Worm (Caenorhabditis elegans): Measurements from ENCODE around the gene orc-1.

The orc-1 gene

DNA sequence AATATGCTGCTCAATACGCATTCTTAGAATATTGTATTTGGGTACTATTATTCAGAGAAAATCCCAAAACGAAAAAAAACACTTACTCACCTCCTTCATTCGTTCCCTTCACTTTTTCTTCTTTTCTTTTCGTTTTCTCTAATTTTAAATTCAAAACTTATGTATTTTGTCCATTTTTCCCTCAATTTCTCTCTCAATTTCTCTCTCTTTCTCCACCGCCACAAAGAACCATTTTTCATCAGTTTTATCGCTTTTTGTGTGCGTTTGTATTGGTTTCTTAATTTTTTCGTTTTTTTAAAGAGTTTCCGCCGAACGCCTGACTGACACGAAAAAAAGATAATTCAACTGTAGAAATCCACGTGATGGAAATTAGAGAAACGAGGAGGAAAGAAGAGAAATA lies 11.8 kb downstream of the orc-1 start, which contains the start of gene cnt-2:
Gene cnt-2, plus strand, starts transcription at position 301 of the 400 bp plus-strand sequence.
- no peak for TF ChIP-seq klf-2 (GFP tag; conservative IDR thresholded peaks at IDR 0.05)
- TF ChIP-seq flt-1 (GFP tag; IDR thresholded peaks at IDR 0.05) = no peak
- TF ChIP-seq ztf-29 (GFP tag; IDR thresholded peaks at IDR 0.05) = no peak
- TF ChIP-seq ref-1 (GFP tag; conservative IDR thresholded peaks at IDR 0.05) = no peak
- TF ChIP-seq med-1 (GFP tag; optimal IDR thresholded peaks at IDR 0.05; ENCODE audit: insufficient read depth) = no peak
- TF ChIP-seq cog-1 (tag; optimal IDR thresholded peaks at IDR 0.05) = no peak
- TF ChIP-seq tab-1 (GFP tag; IDR thresholded peaks at IDR 0.05) = no peak
- no peak for TF ChIP-seq ztf-23 (GFP tag; IDR thresholded peaks at IDR 0.05)
- no peak for TF ChIP-seq T22C8.4 (GFP tag; IDR thresholded peaks at IDR 0.05)

DNA sequence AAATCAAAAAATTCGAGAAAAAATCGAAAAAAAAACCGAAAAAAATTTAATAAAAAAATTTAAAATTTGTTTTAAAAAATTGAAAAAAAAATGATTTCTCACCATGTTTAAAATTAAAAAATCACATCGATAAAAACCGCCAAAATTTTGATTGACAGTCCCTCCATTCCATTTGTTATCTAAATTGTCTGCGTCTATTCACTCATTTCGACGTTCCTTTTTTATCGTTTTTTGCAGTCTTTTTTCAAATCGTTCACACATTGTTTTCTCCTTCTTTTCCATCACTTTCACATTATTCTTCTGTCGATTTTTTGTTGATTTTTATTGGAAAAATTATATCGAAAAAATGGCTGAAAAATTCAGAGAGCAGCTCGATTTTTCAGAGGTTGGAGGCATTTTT lies 13.1 kb downstream of the orc-1 start:
- no peak for TF ChIP-seq flt-1 (GFP tag; IDR thresholded peaks at IDR 0.05)
- TF ChIP-seq ztf-29 (GFP tag; IDR thresholded peaks at IDR 0.05) = no peak
- TF ChIP-seq ztf-23 (GFP tag; IDR thresholded peaks at IDR 0.05) = no peak
- no peak for TF ChIP-seq T22C8.4 (GFP tag; IDR thresholded peaks at IDR 0.05)
- no peak for TF ChIP-seq ref-1 (GFP tag; conservative IDR thresholded peaks at IDR 0.05)
- no peak for TF ChIP-seq med-1 (GFP tag; optimal IDR thresholded peaks at IDR 0.05; ENCODE audit: insufficient read depth)
- no peak for TF ChIP-seq klf-2 (GFP tag; conservative IDR thresholded peaks at IDR 0.05)
- TF ChIP-seq tab-1 (GFP tag; IDR thresholded peaks at IDR 0.05) = no peak
- no peak for TF ChIP-seq cog-1 (tag; optimal IDR thresholded peaks at IDR 0.05)

- no peak for TF ChIP-seq cog-1 (tag; optimal IDR thresholded peaks at IDR 0.05)
- no peak for TF ChIP-seq T22C8.4 (GFP tag; IDR thresholded peaks at IDR 0.05)
- no peak for TF ChIP-seq ztf-29 (GFP tag; IDR thresholded peaks at IDR 0.05)
- no peak for TF ChIP-seq klf-2 (GFP tag; conservative IDR thresholded peaks at IDR 0.05)
- TF ChIP-seq ztf-23 (GFP tag; IDR thresholded peaks at IDR 0.05) = no peak
- TF ChIP-seq ref-1 (GFP tag; conservative IDR thresholded peaks at IDR 0.05) = no peak
- TF ChIP-seq med-1 (GFP tag; optimal IDR thresholded peaks at IDR 0.05; ENCODE audit: insufficient read depth) = no peak
These were observed 14.7 kb downstream of the orc-1 start for ce11 chrIII:10657661-10658060.

ce11 chrIII:10658394-10658793 lies 15.5 kb downstream of the orc-1 start:
- no peak for TF ChIP-seq flt-1 (GFP tag; IDR thresholded peaks at IDR 0.05)
- no peak for TF ChIP-seq ztf-23 (GFP tag; IDR thresholded peaks at IDR 0.05)
- no peak for TF ChIP-seq cog-1 (tag; optimal IDR thresholded peaks at IDR 0.05)
- TF ChIP-seq med-1 (GFP tag; optimal IDR thresholded peaks at IDR 0.05; ENCODE audit: insufficient read depth) = no peak
- no peak for TF ChIP-seq T22C8.4 (GFP tag; IDR thresholded peaks at IDR 0.05)
- no peak for TF ChIP-seq klf-2 (GFP tag; conservative IDR thresholded peaks at IDR 0.05)
- TF ChIP-seq ref-1 (GFP tag; conservative IDR thresholded peaks at IDR 0.05) = no peak
- no peak for TF ChIP-seq tab-1 (GFP tag; IDR thresholded peaks at IDR 0.05)
- TF ChIP-seq ztf-29 (GFP tag; IDR thresholded peaks at IDR 0.05) = no peak

- TF ChIP-seq T22C8.4 (GFP tag; IDR thresholded peaks at IDR 0.05) = no peak
- no peak for TF ChIP-seq ztf-23 (GFP tag; IDR thresholded peaks at IDR 0.05)
- no peak for TF ChIP-seq klf-2 (GFP tag; conservative IDR thresholded peaks at IDR 0.05)
- no peak for TF ChIP-seq flt-1 (GFP tag; IDR thresholded peaks at IDR 0.05)
- TF ChIP-seq med-1 (GFP tag; optimal IDR thresholded peaks at IDR 0.05; ENCODE audit: insufficient read depth) = no peak
- TF ChIP-seq cog-1 (tag; optimal IDR thresholded peaks at IDR 0.05) = no peak
- 0 out of 2 replicates have a peak, but pooled peaks have one; percentile 16 for TF ChIP-seq ztf-29 (GFP tag; IDR thresholded peaks at IDR 0.05)
- TF ChIP-seq ref-1 (GFP tag; conservative IDR thresholded peaks at IDR 0.05) = no peak
These were observed 18.4 kb downstream of the orc-1 start for ce11 chrIII:10661292-10661691.

DNA sequence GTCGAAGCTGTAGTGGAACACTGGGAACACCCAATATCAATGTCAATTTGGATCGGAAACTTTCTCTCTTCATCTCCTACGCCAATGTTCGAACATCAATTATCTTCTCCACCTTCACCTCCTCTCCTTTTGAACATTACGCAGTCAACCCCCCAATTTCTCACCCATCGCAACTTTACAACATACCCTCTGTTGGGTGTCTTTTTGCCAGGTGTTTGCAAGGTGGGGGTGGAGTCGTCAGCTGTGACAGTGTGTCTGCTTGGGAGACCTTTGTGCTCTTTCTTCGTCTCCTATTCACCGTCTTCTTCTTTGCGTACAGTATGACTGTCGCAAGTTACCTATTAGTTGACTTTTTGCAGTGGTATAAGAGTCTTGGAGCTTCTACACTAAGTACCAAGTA lies 23.7 kb downstream of the orc-1 start:
- TF ChIP-seq ref-1 (GFP tag; conservative IDR thresholded peaks at IDR 0.05) (no peak), flt-1 (GFP tag; IDR thresholded peaks at IDR 0.05) (no peak), cog-1 (tag; optimal IDR thresholded peaks at IDR 0.05) (no peak), tab-1 (GFP tag; IDR thresholded peaks at IDR 0.05) (no peak), ztf-29 (GFP tag; IDR thresholded peaks at IDR 0.05) (no peak), med-1 (GFP tag; optimal IDR thresholded peaks at IDR 0.05; ENCODE audit: insufficient read depth) (no peak), ztf-23 (GFP tag; IDR thresholded peaks at IDR 0.05) (no peak), klf-2 (GFP tag; conservative IDR thresholded peaks at IDR 0.05) (no peak)

DNA sequence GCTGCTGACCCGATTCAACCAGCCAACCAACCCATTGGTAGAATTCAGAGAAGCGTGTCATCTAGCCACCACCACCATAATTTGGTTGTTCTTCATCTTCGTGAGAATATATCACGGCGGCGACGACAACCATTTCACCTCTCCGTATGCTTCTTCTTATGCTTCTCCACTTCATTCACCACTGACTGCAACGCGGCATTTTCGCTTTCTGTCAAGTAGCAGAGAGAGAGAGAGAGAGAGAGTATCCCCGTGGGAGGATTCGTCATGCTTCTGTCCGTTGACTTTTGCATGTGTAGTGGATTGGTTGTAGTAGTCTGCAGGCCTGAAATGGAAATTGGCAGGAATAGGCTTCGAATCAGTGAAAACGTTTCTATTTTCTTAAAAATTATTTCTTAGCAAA lies 29.0 kb downstream of the orc-1 start:
- TF ChIP-seq med-1 (GFP tag; optimal IDR thresholded peaks at IDR 0.05; ENCODE audit: insufficient read depth) (no peak), ztf-23 (GFP tag; IDR thresholded peaks at IDR 0.05) (no peak), ztf-29 (GFP tag; IDR thresholded peaks at IDR 0.05) (no peak), ref-1 (GFP tag; conservative IDR thresholded peaks at IDR 0.05) (no peak), klf-2 (GFP tag; conservative IDR thresholded peaks at IDR 0.05) (no peak), tab-1 (GFP tag; IDR thresholded peaks at IDR 0.05) (no peak), T22C8.4 (GFP tag; IDR thresholded peaks at IDR 0.05) (no peak), flt-1 (GFP tag; IDR thresholded peaks at IDR 0.05) (no peak), cog-1 (tag; optimal IDR thresholded peaks at IDR 0.05) (no peak)

DNA sequence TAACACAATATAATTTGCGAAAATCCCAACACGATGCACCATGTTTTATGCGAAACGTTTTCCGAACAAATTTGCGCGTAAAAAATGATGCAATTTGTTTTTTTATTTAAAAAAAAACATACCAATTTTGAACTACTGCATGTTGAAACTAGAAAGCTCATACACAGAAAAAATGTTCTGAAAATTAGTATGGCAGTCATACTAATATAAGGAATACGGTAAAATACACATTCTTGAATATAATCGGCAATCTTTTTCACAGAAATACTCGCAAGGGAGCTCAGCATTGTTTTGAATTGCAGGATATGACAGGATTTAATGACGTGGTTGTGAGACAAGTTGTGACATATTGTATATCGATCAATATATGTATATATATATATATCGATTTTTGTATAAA lies 36.0 kb downstream of the orc-1 start, which contains the start of gene Y39A1A.16:
Gene Y39A1A.16, plus strand, starts transcription at position 301 of the 400 bp plus-strand sequence.
- TF ChIP-seq ztf-29 (GFP tag; IDR thresholded peaks at IDR 0.05) (no peak), med-1 (GFP tag; optimal IDR thresholded peaks at IDR 0.05; ENCODE audit: insufficient read depth) (no peak), tab-1 (GFP tag; IDR thresholded peaks at IDR 0.05) (no peak), ref-1 (GFP tag; conservative IDR thresholded peaks at IDR 0.05) (no peak), flt-1 (GFP tag; IDR thresholded peaks at IDR 0.05) (no peak), T22C8.4 (GFP tag; IDR thresholded peaks at IDR 0.05) (no peak)

DNA sequence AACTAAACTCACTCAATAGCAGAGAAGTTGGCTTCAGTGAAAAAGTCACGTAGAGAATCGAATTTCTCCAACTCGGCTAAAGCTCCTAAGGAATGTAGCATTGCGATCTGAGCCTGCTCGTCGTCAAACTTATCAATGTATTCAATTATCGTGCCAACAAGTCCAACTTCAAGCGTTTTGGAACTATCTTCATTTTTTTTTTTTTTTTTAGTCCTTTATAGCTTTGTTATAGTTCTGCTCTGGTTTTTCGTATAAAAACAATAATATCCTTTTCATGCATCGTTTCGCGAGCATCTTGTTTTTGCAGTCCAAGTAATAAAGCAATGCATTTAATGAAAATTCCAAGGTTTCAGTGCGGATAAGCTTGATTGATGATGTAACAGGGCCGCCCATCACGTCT lies 46.1 kb downstream of the orc-1 start, which contains the start of gene Y39A1A.31:
Gene Y39A1A.31, minus strand, starts transcription at position 101 of the 400 bp plus-strand sequence.
- TF ChIP-seq flt-1 (GFP tag; IDR thresholded peaks at IDR 0.05) = no peak
- no peak for TF ChIP-seq cog-1 (tag; optimal IDR thresholded peaks at IDR 0.05)
- no peak for TF ChIP-seq ref-1 (GFP tag; conservative IDR thresholded peaks at IDR 0.05)

ce11 chrIII:10691019-10691418 lies 48.1 kb downstream of the orc-1 start, which contains the start of gene Y39A1A.17:
Y39A1A.17 (minus strand) TSS chrIII:10691119.
- no peak for TF ChIP-seq T22C8.4 (GFP tag; IDR thresholded peaks at IDR 0.05)
- no peak for TF ChIP-seq ztf-23 (GFP tag; IDR thresholded peaks at IDR 0.05)
- TF ChIP-seq ztf-29 (GFP tag; IDR thresholded peaks at IDR 0.05) = no peak
- no peak for TF ChIP-seq flt-1 (GFP tag; IDR thresholded peaks at IDR 0.05)
- TF ChIP-seq klf-2 (GFP tag; conservative IDR thresholded peaks at IDR 0.05) = no peak
- no peak for TF ChIP-seq cog-1 (tag; optimal IDR thresholded peaks at IDR 0.05)
- no peak for TF ChIP-seq tab-1 (GFP tag; IDR thresholded peaks at IDR 0.05)
- TF ChIP-seq med-1 (GFP tag; optimal IDR thresholded peaks at IDR 0.05; ENCODE audit: insufficient read depth) = no peak
- TF ChIP-seq ref-1 (GFP tag; conservative IDR thresholded peaks at IDR 0.05) = no peak
